Worm (Caenorhabditis elegans) whole organism, L3 larva: ENCODE data around the gene lpd-9.
A peak's percentile ranks its signal among the peaks of the same experiment; 100 is the strongest.

Source experiments
- elt-3 ChIP-seq, 3 experiments: fragments of 150-350 bp in 1 of 3; sonication (generic microtip) in 2 of 3; optimal IDR thresholded peaks; 2 replicates in 2 of 3; 4 replicates in 1 of 3; lab custom pipeline; 2014 to 2017; ENCODE audit warnings: missing biosample characterization in 3 of 3, missing genetic modification characterization in 3 of 3
- fkh-10 ChIP-seq: sonication (generic microtip); optimal IDR thresholded peaks from 2 replicates; lab custom pipeline; 2017; ENCODE audit warnings: missing biosample characterization, missing genetic modification reagents, missing genetic modification characterization
- lin-15B ChIP-seq: fragments of 150-350 bp; optimal IDR thresholded peaks from 2 replicates; lab custom pipeline; 2014; ENCODE audit warnings: missing biosample characterization, missing genetic modification characterization
- lin-39 ChIP-seq: fragments of 150-350 bp; optimal IDR thresholded peaks from 2 replicates; lab custom pipeline; 2018; ENCODE audit warnings: missing biosample characterization, missing genetic modification reagents, missing genetic modification characterization
- nhr-11 ChIP-seq: fragments of 150-350 bp; optimal IDR thresholded peaks from 2 replicates; lab custom pipeline; 2014; ENCODE audit warnings: missing biosample characterization, missing genetic modification characterization
- nhr-23 ChIP-seq: fragments of 150-350 bp; optimal IDR thresholded peaks from 2 replicates; lab custom pipeline; 2014; ENCODE audit warnings: missing biosample characterization, missing genetic modification reagents, missing genetic modification characterization
- nhr-28 ChIP-seq: fragments of 150-350 bp; optimal IDR thresholded peaks from 2 replicates; lab custom pipeline; 2014; ENCODE audit warnings: missing biosample characterization, missing genetic modification characterization
- nhr-67 ChIP-seq: fragments of 150-350 bp; optimal IDR thresholded peaks from 2 replicates; lab custom pipeline; 2014; ENCODE audit warnings: missing biosample characterization, missing genetic modification characterization
- pqm-1 ChIP-seq: fragments of 150-350 bp; optimal IDR thresholded peaks from 2 replicates; lab custom pipeline; 2017; ENCODE audit warnings: missing biosample characterization, missing genetic modification characterization, inconsistent platforms
- skn-1 ChIP-seq: fragments of 150-350 bp; optimal IDR thresholded peaks from 2 replicates; lab custom pipeline; 2014; ENCODE audit warnings: missing biosample characterization, missing genetic modification characterization
- snpc-4 ChIP-seq: fragments of 150-350 bp; optimal IDR thresholded peaks from 2 replicates; lab custom pipeline; 2014; ENCODE audit warnings: missing biosample characterization, missing genetic modification characterization
- tbx-2 ChIP-seq: sonication (generic microtip); optimal IDR thresholded peaks from 2 replicates; lab custom pipeline; 2016; ENCODE audit warnings: mild to moderate bottlenecking, missing genetic modification characterization, missing compliant biosample characterization

ce11 chrV:10535325-10535724, 43.8 kb upstream of the lpd-9 start:
- TF ChIP-seq elt-3 (tag; optimal IDR thresholded peaks at IDR 0.05; lab: Kevin White, UChicago) = no peak
- TF ChIP-seq lin-39 (tag; lab: Kevin White, UChicago) = no peak
- TF ChIP-seq snpc-4 (tag; lab: Kevin White, UChicago) = no peak
- TF ChIP-seq tbx-2 (tag; lab: Kevin White, UChicago) = no peak
- no peak for TF ChIP-seq fkh-10 (GFP tag; lab: Kevin White, UChicago)
- TF ChIP-seq nhr-28 (tag; lab: Kevin White, UChicago) = no peak
- peak; percentile 66 for TF ChIP-seq pqm-1 (tag; lab: Kevin White, UChicago)
- no peak for TF ChIP-seq nhr-23 (tag; lab: Kevin White, UChicago)
- no peak for TF ChIP-seq skn-1 (tag; lab: Kevin White, UChicago)
- TF ChIP-seq nhr-67 (tag; lab: Kevin White, UChicago) = no peak
- TF ChIP-seq nhr-11 (tag; lab: Kevin White, UChicago) = no peak
- TF ChIP-seq lin-15B = no peak
